Worm (Caenorhabditis elegans): Measurements from ENCODE around the gene fbxa-76.

fbxa-76 gene

DNA sequence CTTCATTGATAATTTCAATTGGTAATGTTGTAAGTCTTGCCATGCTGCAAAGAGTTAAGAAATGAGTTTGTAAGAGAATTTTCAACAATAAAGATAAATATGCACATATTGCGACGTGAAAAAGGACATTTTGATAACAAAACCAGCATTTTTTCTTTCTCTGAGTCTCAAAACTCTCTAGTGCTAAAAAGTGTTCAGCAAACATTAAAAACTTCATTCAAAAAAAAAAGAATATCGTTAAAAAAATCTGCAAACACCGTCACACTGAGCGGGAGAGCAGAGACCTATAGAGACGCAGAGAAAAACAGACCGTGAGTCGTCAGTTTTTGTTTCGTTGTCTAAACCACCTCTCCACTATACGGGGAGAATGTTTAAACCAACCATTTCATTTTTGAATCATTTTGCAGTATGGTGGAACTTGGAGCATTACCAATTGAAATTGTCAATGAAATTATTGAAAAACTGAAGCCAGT, at the start of gene fbxa-76, which contains the start of gene fbxa-77:
Gene fbxa-76, minus strand, starts transcription at position 51 of the 473 bp plus-strand sequence.
Gene fbxa-77, plus strand, starts transcription at position 365 of the 473 bp plus-strand sequence.
- TF ChIP-seq ceh-36 (tag; optimal IDR thresholded peaks at IDR 0.05) (no peak), hnd-1 (tag; optimal IDR thresholded peaks at IDR 0.05) (no peak), B0310.2 (tag; optimal IDR thresholded peaks at IDR 0.05) (no peak), tra-4 (tag; optimal IDR thresholded peaks at IDR 0.05) (no peak), ceh-13 (GFP tag; optimal IDR thresholded peaks at IDR 0.05) (no peak), flt-1 (GFP tag; IDR thresholded peaks at IDR 0.05) (no peak), ets-7 (tag; optimal IDR thresholded peaks at IDR 0.05) (no peak), hmg-4 (GFP tag; optimal IDR thresholded peaks at IDR 0.05) (no peak), scrt-1 (GFP tag; IDR thresholded peaks at IDR 0.05) (no peak)

DNA sequence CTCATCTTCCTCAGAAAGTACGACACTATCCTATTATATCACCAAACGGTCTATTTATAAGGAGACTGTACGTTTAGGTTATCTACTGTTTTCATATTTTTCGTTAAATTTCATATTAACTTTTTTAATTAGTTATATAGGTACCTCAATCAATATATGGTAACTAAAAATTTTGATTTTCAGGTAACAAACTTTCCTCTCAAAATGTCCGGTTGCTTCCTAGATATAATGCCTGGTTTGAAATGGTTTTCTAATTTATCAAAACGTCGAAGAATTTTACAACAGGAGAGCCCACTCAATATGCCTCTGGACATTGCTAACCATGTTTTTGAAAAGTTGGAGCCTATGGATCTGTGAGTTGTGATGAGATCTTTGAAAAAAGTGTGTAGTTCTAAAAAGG, 48.6 kb upstream of the fbxa-76 start, which contains the start of gene fbxa-28:
Gene fbxa-28, plus strand, starts transcription at position 301 of the 400 bp plus-strand sequence.
- TF ChIP-seq flt-1 (GFP tag; IDR thresholded peaks at IDR 0.05) (no peak), ceh-13 (GFP tag; optimal IDR thresholded peaks at IDR 0.05) (no peak), tbx-11 (GFP tag; IDR thresholded peaks at IDR 0.05) (no peak), hmbx-1 (tag; optimal IDR thresholded peaks at IDR 0.05) (no peak), tbx-37 (GFP tag; conservative IDR thresholded peaks at IDR 0.05) (no peak), pes-1 (GFP tag; IDR thresholded peaks at IDR 0.05) (no peak), aly-1 (tag; optimal IDR thresholded peaks at IDR 0.05) (no peak), ama-1 (optimal IDR thresholded peaks at IDR 0.05) (no peak), ceh-36 (tag; optimal IDR thresholded peaks at IDR 0.05) (no peak), scrt-1 (GFP tag; IDR thresholded peaks at IDR 0.05) (no peak), hmg-4 (GFP tag; optimal IDR thresholded peaks at IDR 0.05) (no peak), ets-7 (tag; optimal IDR thresholded peaks at IDR 0.05) (no peak), tra-4 (tag; optimal IDR thresholded peaks at IDR 0.05) (no peak), hnd-1 (tag; optimal IDR thresholded peaks at IDR 0.05) (no peak)

DNA sequence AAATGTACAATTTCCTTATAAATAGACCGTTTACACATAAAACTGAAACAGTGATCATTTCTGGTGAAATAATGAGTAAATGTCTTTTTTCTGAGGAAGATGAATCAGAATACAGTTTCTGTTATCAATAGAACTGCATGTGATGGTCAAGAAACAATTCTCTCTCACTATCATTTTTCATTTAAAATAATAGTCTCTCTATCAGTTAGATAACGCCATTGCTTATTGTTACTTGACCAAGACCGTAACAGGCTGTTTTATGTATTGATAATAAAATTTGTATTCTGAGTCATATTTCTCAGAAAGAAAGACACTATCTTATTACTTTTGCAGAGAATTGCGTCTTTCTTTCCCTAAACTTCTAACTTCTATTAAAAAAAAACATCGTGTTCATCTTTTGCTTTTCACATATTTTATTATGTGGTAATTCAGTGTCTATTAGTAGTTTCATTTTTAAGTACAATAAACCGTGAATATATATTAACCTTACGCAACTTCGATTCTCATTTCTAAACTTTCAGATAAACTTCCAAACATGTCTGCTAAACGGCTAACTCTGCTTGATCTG, 46.3 kb upstream of the fbxa-76 start, which contains the start of gene fbxa-35:
Gene fbxa-35, plus strand, starts transcription at position 518 of the 568 bp plus-strand sequence.
- TF ChIP-seq ama-1 (optimal IDR thresholded peaks at IDR 0.05), result no peak
- TF ChIP-seq ceh-36 (tag; optimal IDR thresholded peaks at IDR 0.05), result no peak
- TF ChIP-seq flt-1 (GFP tag; IDR thresholded peaks at IDR 0.05), result no peak
- TF ChIP-seq F13C5.2 (tag; optimal IDR thresholded peaks at IDR 0.05), result no peak
- TF ChIP-seq hmbx-1 (tag; optimal IDR thresholded peaks at IDR 0.05), result no peak
- no peak for TF ChIP-seq tbx-11 (GFP tag; IDR thresholded peaks at IDR 0.05)
- TF ChIP-seq tbx-37 (GFP tag; conservative IDR thresholded peaks at IDR 0.05), result no peak
- no peak for TF ChIP-seq ceh-13 (GFP tag; optimal IDR thresholded peaks at IDR 0.05)
- no peak for TF ChIP-seq hmg-4 (GFP tag; optimal IDR thresholded peaks at IDR 0.05)
- no peak for TF ChIP-seq aly-1 (tag; optimal IDR thresholded peaks at IDR 0.05)

DNA sequence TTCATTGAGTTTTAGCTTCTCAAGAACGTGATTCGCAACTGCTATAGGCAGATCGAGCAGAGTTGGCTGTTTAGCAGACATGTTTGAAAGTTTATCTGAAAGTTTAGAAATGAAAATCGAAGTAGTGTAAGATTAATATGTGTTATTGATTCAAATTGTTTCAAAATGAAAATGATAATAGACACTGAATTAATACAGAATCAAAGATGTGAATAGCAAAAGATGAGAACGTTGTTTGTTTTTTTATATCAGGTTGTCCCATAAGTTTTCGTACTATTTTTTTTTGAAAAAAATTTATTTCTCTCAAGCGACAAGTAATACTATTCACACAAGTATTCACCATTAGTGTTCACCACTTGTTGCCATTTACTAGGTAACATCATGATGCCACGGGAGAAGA, 44.2 kb upstream of the fbxa-76 start, which contains the start of gene fbxa-36:
Gene fbxa-36, minus strand, starts transcription at position 101 of the 400 bp plus-strand sequence.
- TF ChIP-seq B0310.2 (tag; optimal IDR thresholded peaks at IDR 0.05) (no peak), ceh-36 (tag; optimal IDR thresholded peaks at IDR 0.05) (no peak), tbx-37 (GFP tag; conservative IDR thresholded peaks at IDR 0.05) (no peak), ceh-13 (GFP tag; optimal IDR thresholded peaks at IDR 0.05) (no peak), ama-1 (optimal IDR thresholded peaks at IDR 0.05) (no peak), tbx-11 (GFP tag; IDR thresholded peaks at IDR 0.05) (no peak), scrt-1 (GFP tag; IDR thresholded peaks at IDR 0.05) (no peak), flt-1 (GFP tag; IDR thresholded peaks at IDR 0.05) (no peak), tra-4 (tag; optimal IDR thresholded peaks at IDR 0.05) (no peak), sea-1 (GFP tag; conservative IDR thresholded peaks at IDR 0.05) (no peak), hmbx-1 (tag; optimal IDR thresholded peaks at IDR 0.05) (no peak), F13C5.2 (tag; optimal IDR thresholded peaks at IDR 0.05) (no peak)

DNA sequence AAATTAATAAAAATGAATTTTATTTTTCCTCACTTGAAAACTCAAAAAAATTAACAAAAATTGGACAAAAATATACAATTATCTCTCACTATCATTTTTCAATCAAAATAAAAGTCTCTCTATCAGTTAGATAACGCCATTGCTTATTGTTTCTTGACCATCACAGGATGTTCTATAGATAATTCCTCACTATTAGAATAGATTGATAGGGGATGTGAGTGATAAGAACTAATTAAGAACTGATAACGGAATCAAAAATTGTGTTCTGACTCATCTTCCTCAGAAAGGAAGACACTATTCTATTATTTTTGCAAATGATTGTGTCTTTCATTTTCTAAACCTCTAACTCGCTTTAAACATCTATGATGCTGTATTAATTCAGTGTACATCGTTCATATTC, 40.2 kb upstream of the fbxa-76 start:
- TF ChIP-seq ceh-13 (GFP tag; optimal IDR thresholded peaks at IDR 0.05) (no peak), pes-1 (GFP tag; IDR thresholded peaks at IDR 0.05) (no peak), sea-1 (GFP tag; conservative IDR thresholded peaks at IDR 0.05) (no peak), F13C5.2 (tag; optimal IDR thresholded peaks at IDR 0.05) (no peak), B0310.2 (tag; optimal IDR thresholded peaks at IDR 0.05) (no peak), scrt-1 (GFP tag; IDR thresholded peaks at IDR 0.05) (no peak)

DNA sequence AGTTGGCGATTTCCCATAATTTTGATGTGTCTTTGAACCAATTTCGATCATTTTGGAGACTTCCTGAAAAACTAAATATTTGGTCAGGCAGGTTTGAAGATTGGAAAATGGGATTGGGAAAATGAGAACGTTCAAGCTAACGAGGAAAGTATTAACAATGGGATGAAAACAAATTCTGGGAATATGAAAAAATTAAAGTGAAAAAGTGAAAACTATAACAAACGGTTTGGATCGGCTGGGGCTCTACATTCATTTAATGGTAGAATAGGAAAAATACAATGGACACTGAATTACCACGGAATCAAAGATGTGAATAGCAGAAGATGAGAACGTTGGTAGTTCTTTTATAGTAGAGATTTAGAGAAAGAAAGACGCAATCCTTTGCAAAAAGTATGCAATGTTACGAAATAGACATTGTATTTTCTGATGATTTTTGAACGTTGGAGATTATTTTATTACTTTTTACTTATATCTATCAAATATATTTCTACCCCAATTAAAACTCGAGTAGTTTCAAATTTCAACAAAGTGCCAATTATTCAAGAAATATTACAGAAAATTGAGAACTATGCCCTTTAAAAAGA, 39.6 kb upstream of the fbxa-76 start, which contains the start of gene fbxa-50:
Gene fbxa-50, minus strand, starts transcription at position 51 of the 584 bp plus-strand sequence.
- TF ChIP-seq hmbx-1 (tag; optimal IDR thresholded peaks at IDR 0.05) (no peak), ceh-36 (tag; optimal IDR thresholded peaks at IDR 0.05) (no peak), aly-1 (tag; optimal IDR thresholded peaks at IDR 0.05) (no peak), sea-1 (GFP tag; conservative IDR thresholded peaks at IDR 0.05) (no peak), scrt-1 (GFP tag; IDR thresholded peaks at IDR 0.05) (no peak), tbx-37 (GFP tag; conservative IDR thresholded peaks at IDR 0.05) (no peak), F13C5.2 (tag; optimal IDR thresholded peaks at IDR 0.05) (no peak), flt-1 (GFP tag; IDR thresholded peaks at IDR 0.05) (no peak), pes-1 (GFP tag; IDR thresholded peaks at IDR 0.05) (no peak), ets-7 (tag; optimal IDR thresholded peaks at IDR 0.05) (no peak), tbx-11 (GFP tag; IDR thresholded peaks at IDR 0.05) (no peak), B0310.2 (tag; optimal IDR thresholded peaks at IDR 0.05) (no peak), ama-1 (optimal IDR thresholded peaks at IDR 0.05) (no peak), tra-4 (tag; optimal IDR thresholded peaks at IDR 0.05) (no peak), hmg-4 (GFP tag; optimal IDR thresholded peaks at IDR 0.05) (no peak)

DNA sequence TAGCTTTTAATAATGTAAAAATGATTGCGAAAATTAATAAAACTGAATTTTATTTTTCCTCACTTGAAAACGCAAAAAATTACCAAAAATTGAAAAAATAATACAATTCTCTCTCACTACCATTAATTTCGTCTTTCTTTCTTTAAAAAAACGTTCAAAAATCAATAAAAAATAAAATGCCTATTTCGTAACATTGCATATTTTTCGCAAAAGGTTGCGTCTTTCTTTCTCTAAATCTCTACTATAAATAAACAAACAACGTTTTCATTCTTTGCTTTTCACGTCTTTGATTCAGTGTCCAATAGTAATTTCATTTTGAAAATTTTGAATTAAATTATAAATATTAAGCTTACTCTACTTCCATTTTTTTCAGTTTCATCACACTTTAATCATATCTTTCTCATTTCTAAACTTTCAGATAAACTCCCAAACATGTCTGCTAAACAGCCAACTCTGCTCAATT, 35.7 kb upstream of the fbxa-76 start, which contains the start of gene fbxa-37:
Gene fbxa-37, plus strand, starts transcription at position 413 of the 463 bp plus-strand sequence.
- TF ChIP-seq sea-1 (GFP tag; conservative IDR thresholded peaks at IDR 0.05), result no peak

Measured in whole organism, early embryonic.